Worm (Caenorhabditis elegans) whole organism, L3 larva: ENCODE measurements around the gene gtf-2H5.

Experiments
- aly-2 ChIP-seq: fragments of 150-350 bp; optimal IDR thresholded peaks from 2 replicates; lab custom pipeline; 2014; ENCODE audit warnings: missing biosample characterization, missing genetic modification characterization
- ama-1 ChIP-seq: fragments of 150-350 bp; optimal IDR thresholded peaks from 2 replicates; lab custom pipeline; 2018
- ceh-82 ChIP-seq: fragments of 150-350 bp; optimal IDR thresholded peaks from 2 replicates; lab custom pipeline; 2014; ENCODE audit warnings: missing biosample characterization, missing genetic modification characterization
- elt-2 ChIP-seq: sonication (generic microtip); optimal IDR thresholded peaks from 2 replicates; lab custom pipeline; 2016; ENCODE audit warnings: missing genetic modification reagents, mild to moderate bottlenecking, missing genetic modification characterization, missing compliant biosample characterization
- fkh-10 ChIP-seq: sonication (generic microtip); optimal IDR thresholded peaks from 2 replicates; lab custom pipeline; 2017; ENCODE audit warnings: missing biosample characterization, missing genetic modification reagents, missing genetic modification characterization
- jun-1 ChIP-seq: fragments of 150-350 bp; optimal IDR thresholded peaks from 2 replicates; lab custom pipeline; 2014; ENCODE audit warnings: missing biosample characterization, missing genetic modification reagents, missing genetic modification characterization
- nhr-76 ChIP-seq: fragments of 150-350 bp; sonication (generic microtip); optimal IDR thresholded peaks from 5 replicates; lab custom pipeline; 2014; ENCODE audit warnings: missing biosample characterization, missing genetic modification characterization
- skn-1 ChIP-seq: fragments of 150-350 bp; optimal IDR thresholded peaks from 2 replicates; lab custom pipeline; 2014; ENCODE audit warnings: missing biosample characterization, missing genetic modification characterization

The gtf-2H5 gene

DNA sequence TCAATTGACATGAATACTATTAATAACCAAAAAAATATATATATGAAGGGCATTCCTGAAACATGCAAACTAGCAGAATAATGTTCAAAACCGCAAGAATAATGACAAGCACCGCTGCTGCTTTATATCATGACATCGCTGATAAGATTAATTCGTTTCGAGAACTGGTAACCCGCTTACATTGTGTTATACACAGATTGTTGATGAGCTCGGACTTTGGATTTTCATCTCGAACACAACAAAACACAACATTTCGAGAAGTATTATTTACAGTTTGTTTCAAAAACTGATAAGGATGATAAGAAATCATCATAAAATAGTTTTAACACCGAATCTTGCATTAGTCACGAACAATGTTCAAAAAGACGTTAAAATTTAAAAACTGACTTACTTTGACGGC, 46.5 kb downstream of the gtf-2H5 start:
- TF ChIP-seq aly-2 (tag; lab: Kevin White, UChicago) = no peak
- TF ChIP-seq jun-1 (tag; lab: Kevin White, UChicago) = no peak
- no peak for TF ChIP-seq skn-1 (tag; lab: Kevin White, UChicago)
- TF ChIP-seq nhr-76 = no peak
- no peak for TF ChIP-seq ama-1 (lab: Kevin White, UChicago)
- TF ChIP-seq elt-2 (tag; lab: Kevin White, UChicago) = peak; percentile 58
- no peak for TF ChIP-seq fkh-10
- TF ChIP-seq ceh-82 (tag; lab: Kevin White, UChicago) = no peak
- TF ChIP-seq, all 47 proteins: peak for 1
